Worm (Caenorhabditis elegans) whole organism, mixed stage, embryonic: ENCODE data around the gene H03G16.6.

ENCODE experiments used
- lsy-2 ChIP-seq: fragments of 150-350 bp; optimal IDR thresholded peaks from 2 replicates; lab custom pipeline; 2014; ENCODE audit warnings: missing biosample characterization, missing genetic modification characterization
- mab-5 ChIP-seq: fragments of 150-350 bp; optimal IDR thresholded peaks from 2 replicates; lab custom pipeline; 2014; ENCODE audit warnings: missing biosample characterization, missing genetic modification characterization
- ztf-11 ChIP-seq: fragments of 150-350 bp; optimal IDR thresholded peaks from 2 replicates; lab custom pipeline; 2014; ENCODE audit warnings: missing biosample characterization, missing genetic modification characterization

DNA sequence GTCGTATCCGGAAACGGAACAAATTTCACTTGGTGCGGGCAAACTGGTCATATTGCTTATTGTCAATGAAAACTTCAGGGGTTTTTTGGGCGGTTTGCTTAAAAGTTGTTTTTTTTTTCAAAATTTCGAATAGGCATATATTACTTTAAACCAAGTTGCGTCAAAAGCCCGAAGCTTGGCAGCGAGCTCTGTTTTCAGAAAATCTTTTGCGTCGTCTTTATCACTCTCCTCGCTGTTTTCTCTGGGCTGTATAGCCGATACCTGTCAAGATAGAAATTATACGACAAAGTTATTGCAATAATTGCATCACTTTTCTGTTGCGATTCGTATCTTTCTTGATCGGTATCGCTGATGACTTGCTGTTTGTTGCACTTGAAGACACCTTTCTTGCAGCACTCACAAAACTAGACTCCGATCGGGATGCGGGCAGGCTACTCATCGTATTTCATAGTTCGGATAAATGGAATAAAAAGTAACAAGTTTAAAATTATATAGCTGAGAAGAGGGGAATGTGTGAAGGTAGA is 23.6 kb downstream of the H03G16.6 start, which contains the start of the genes H40L08.3 and H40L08.9:
- no peak for TF ChIP-seq mab-5 (tag; lab: Kevin White, UChicago)
- TF ChIP-seq ztf-11 (tag; lab: Kevin White, UChicago), result no peak
- TF ChIP-seq lsy-2, result no peak
